Fruit fly (Drosophila melanogaster) whole organism, larva: ENCODE measurements around the gene GstD7.
A peak's percentile ranks its signal among the peaks of the same experiment; 100 is the strongest.

Source experiments
- noc ChIP-seq: fragments of 200-800 bp; sonication (Bioruptor generic); optimal IDR thresholded peaks from 3 replicates; lab custom pipeline; 2019; ENCODE audit warnings: missing biosample characterization, mild to moderate bottlenecking, missing genetic modification characterization, moderate library complexity

Gene GstD7

dm6 chr3R:12378200-12378599 is at the start of gene GstD7:
Gene GstD7, plus strand, starts transcription at chr3R:12378500.
- TF ChIP-seq noc = no peak

- TF ChIP-seq noc = no peak
These were observed 48.5 kb upstream of the GstD7 start for dm6 chr3R:12329827-12330226.

DNA sequence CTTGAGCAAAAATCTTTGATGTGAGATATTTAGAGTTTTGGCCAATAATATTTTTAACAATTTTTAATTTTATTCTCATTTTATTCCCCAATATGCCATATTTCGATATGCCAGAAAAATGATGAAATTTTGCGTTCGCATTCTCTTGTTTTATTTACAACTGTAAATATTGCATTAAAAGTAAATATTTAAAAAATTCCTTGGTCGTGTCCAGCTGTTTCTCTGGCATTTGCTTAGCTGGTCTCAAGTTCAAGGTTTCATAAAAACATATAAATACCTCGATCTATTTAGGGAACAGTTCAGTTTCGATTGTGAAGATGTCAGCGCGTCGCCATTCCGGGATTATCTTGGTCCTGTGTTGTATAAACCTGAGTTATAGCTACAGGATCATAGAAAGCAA is 36.9 kb upstream of the GstD7 start, which contains the start of gene Sgsf:
TSS of gene Sgsf (plus strand) at position 301 of the 400 bp plus-strand sequence.
- TF ChIP-seq noc = no peak

- no peak for TF ChIP-seq noc
These were observed 33.3 kb upstream of the GstD7 start for dm6 chr3R:12344914-12345549.

- no peak for TF ChIP-seq noc
These were observed 32.3 kb upstream of the GstD7 start for dm6 chr3R:12345989-12346388.

DNA sequence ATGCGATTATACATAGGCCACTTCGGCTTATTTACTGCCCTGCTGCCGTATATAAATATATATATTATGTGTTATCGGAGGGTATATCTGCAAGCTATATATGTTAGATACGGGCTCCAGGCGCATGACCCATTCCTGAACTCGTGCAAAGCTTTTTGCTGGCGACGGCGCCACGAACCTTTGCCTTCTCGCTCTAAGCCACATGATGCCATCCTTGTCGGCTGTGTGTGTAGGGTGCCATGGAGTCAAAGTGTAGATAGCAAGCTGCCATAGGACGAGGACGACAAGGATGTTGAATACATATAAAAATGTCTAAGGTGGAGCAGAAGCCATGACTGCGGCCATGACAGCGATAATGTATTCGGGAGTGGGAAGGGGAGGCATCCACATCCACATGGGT is 30.6 kb upstream of the GstD7 start:
- no peak for TF ChIP-seq noc

DNA sequence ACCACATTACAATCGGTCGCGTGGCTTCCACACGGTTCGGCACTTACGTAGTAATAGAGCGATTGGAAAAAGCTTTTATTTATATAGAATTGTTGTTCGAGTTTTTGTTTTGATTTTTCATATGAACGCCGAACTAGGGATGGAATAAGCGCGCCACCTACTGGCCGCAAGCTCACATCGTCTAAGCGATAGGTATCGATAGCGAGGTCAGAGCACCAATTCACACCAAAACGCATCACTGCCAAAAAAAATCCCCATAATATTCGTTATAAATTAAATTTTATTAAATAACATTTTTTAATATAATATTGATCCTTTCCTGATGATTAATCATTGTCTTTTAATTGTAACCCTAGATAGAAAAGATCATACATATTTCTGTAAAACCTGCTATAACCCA is 27.8 kb upstream of the GstD7 start, which contains the start of gene CG10038:
TSS of gene CG10038 (minus strand) at position 148 of the 400 bp plus-strand sequence.
- TF ChIP-seq noc = no peak

- no peak for TF ChIP-seq noc
These were observed 26.3 kb upstream of the GstD7 start, which contains the start of gene CG10041 for dm6 chr3R:12352003-12352402. Gene CG10041, minus strand, starts transcription at chr3R:12352103.

DNA sequence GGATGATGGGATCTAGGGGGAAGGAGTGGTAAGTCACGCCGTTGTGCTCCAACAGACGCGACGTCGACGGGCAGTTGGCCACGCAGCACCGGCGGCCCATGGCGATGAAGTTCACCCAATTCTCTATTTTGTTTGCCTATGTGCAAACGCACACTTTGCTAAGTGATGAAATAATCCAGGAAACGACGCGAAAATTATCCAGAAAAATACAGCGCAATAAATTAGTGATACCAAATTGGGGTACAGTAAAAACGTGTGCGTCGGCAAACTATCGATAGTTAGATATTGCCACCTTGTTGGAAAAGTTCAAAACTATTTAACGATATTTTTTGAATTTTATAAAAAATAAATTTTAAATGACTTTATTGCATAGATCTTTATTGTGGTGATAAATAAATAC is 22.3 kb upstream of the GstD7 start, which contains the start of gene MBD-R2:
TSS of gene MBD-R2 (minus strand) at position 222 of the 400 bp plus-strand sequence.
- TF ChIP-seq noc = no peak

DNA sequence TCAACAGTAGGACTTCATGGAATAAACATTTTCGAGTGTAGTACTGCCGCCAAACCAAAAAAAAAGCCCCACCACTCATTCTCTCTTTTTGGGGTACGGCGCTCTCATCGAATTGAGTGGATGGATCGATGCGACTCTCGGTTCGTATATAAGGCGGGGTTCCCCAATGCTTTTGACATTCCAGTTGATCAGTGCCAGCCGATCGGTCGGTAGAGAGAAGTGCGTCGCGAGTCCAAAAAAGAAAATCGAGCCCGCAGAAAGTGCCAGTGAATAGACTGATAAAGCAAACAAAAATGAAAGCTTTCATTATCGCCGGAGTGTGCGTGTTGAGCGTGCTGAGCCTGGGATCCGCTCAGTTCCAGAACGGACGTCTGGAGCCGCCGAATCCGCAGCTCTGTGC is 18.5 kb upstream of the GstD7 start, which contains the start of gene CG4115:
TSS of gene CG4115 (plus strand) at position 172 of the 400 bp plus-strand sequence.
- TF ChIP-seq noc = no peak

DNA sequence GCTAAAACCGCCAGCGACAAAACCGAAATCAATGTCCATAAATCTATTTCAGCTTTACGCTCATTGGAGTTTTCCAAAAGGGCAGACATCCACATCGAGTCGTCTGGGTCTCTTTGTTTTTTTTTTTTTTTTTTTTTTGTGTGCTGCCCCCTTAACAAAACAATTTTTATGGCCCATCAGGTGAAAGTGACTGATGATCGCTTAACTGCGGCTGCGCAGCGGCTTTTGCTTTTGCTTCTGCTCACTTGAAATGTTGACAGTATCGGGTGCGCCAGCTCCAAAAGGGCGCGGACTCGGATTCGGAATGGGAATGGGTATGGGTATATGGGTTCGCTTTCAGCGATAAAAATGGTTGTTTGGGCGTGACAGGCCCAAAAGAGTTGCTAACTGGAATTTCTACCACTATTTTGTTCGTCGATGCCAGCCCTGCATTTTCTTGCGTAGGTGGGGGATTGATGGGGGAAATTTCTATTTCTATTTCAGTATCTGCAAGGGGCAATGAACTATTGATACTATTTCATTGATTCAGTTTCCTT is 16.3 kb upstream of the GstD7 start:
- no peak for TF ChIP-seq noc

- no peak for TF ChIP-seq noc
These were observed 14.8 kb upstream of the GstD7 start for dm6 chr3R:12363544-12363943.

DNA sequence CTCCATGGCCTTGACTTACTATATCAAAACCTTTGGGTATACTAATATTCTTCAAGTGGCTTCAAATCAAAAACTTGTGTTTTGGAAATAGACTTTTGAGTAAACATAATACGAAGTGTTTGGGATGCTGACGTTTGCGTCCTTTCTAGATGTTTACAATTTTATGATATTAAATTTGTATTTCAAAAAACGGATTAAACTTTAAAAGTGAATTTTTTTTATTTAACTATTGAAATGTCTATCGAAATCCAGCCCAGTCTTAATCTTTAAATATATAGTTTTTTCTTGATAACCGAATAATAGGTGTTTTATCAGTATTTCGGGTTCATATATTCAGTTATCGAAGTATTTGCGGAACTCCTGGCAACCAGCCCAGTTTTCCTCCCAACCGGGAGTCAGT is 13.7 kb upstream of the GstD7 start, which contains the start of gene Tim17a1:
TSS of gene Tim17a1 (minus strand) at position 101 of the 400 bp plus-strand sequence.
- TF ChIP-seq noc = no peak

DNA sequence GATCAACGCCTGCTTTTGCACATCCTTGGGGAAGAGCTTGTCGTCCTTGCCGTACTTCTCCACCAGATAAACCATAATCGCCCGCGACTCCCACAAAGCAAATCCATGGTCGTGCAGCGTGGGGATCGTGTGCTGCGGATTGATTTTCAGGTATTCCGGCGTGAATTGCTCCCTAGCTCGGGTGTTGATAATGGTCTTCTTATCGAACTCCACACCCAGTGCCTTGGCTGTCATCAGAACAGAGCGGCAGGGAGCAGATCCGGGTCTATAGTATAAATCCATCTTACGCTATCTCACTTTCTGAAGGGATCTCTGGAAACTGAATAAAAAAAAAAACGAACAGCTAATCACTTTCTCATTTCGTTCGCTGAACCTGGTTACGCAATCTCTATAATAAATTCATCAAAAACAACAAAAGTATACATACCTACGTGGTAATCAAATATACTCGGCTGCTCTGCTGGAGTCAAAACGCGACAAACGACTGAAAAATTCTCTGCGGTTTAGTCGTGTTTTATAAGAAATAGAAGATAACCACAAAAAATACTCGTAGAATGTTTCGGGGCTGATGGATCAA is 12.9 kb upstream of the GstD7 start, which contains the start of gene GstD10:
TSS of gene GstD10 (minus strand) at position 472 of the 577 bp plus-strand sequence.
- TF ChIP-seq noc = peak; percentile 46

DNA sequence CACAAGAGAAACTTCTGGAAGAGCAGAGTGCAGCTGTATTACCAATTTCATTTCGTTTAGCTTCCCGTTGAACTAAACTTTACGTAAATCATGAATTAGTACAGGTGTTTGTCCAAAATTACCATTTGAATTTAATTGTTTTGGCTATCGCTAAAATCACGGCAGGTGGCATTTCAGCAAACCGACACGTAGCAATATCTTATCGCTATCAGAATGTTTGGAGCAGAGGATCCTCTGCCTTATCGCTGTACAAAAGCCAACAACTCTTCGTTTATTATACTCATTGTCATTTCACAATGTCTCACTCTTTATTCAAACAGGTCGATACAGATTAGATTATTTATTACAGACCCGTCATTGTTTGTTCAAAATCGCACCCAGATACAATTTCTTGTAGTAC is 12.4 kb upstream of the GstD7 start:
- no peak for TF ChIP-seq noc

- TF ChIP-seq noc = no peak
These were observed 10.8 kb upstream of the GstD7 start, which contains the start of gene GstD9 for dm6 chr3R:12367464-12367863. Gene GstD9, minus strand, starts transcription at chr3R:12367564.

dm6 chr3R:12369135-12369792 is 9.0 kb upstream of the GstD7 start, which contains the start of gene GstD1:
Gene GstD1, minus strand, starts transcription at chr3R:12369268.
- peak; percentile 87 for TF ChIP-seq noc
